Worm (Caenorhabditis elegans) whole organism, young adult: Measurements from ENCODE around the gene T09F3.4.

Source experiments
- B0035.1 ChIP-seq: sonication (generic microtip); optimal IDR thresholded peaks from 2 replicates; lab custom pipeline; 2016; ENCODE audit warnings: missing genetic modification characterization, mild to moderate bottlenecking, missing compliant biosample characterization, missing genotype, missing genetic modification reagents
- B0261.1 ChIP-seq: sonication (generic microtip); optimal IDR thresholded peaks from 2 replicates; lab custom pipeline; 2016; ENCODE audit warnings: mild to moderate bottlenecking, missing genetic modification characterization, moderate library complexity, missing compliant biosample characterization
- D2030.7 ChIP-seq: fragments of 200-800 bp; sonication (Bioruptor generic); IDR thresholded peaks from 2 replicates; pipeline ENCODE4 v1.3.6; 2022; ENCODE audit warnings: missing genetic modification reagents, missing genetic modification characterization, missing compliant biosample characterization
- F10E7.11 ChIP-seq: sonication (generic microtip); optimal IDR thresholded peaks from 2 replicates; lab custom pipeline; 2017; ENCODE audit warnings: mild to moderate bottlenecking, missing genetic modification characterization, moderate library complexity, missing compliant biosample characterization
- F33H1.4 ChIP-seq: fragments of 200-800 bp; sonication (Bioruptor generic); IDR thresholded peaks from 2 replicates; pipeline ENCODE4 v1.3.6; 2022; ENCODE audit warnings: missing genetic modification reagents, missing genetic modification characterization, missing compliant biosample characterization
- F57A8.1 ChIP-seq: fragments of 200-800 bp; sonication (Bioruptor generic); optimal IDR thresholded peaks from 2 replicates; lab custom pipeline; 2018; ENCODE audit warnings: mild to moderate bottlenecking, missing genetic modification characterization, moderate library complexity, missing compliant biosample characterization
- K11D2.4 ChIP-seq: fragments of 200-800 bp; sonication (Bioruptor generic); IDR thresholded peaks from 2 replicates; pipeline ENCODE4 v1.3.6; 2022; ENCODE audit warnings: missing genetic modification reagents, missing genetic modification characterization, missing compliant biosample characterization
- K12H6.12 ChIP-seq: fragments of 200-800 bp; sonication (Bioruptor generic); optimal IDR thresholded peaks from 2 replicates; lab custom pipeline; 2018; ENCODE audit warnings: mild to moderate bottlenecking, missing genetic modification characterization, missing compliant biosample characterization
- Y56A3A.18 ChIP-seq: fragments of 200-800 bp; sonication (Bioruptor generic); IDR thresholded peaks from 2 replicates; pipeline ENCODE4 v1.3.6; 2022; ENCODE audit warnings: missing genetic modification reagents, missing genetic modification characterization, missing compliant biosample characterization
- Y79H2A.3 ChIP-seq: fragments of 200-800 bp; sonication (Bioruptor generic); conservative IDR thresholded peaks from 2 replicates; pipeline ENCODE4 v1.3.6; 2022; ENCODE audit warnings: missing genetic modification reagents, missing genetic modification characterization, missing compliant biosample characterization
- ama-1 ChIP-seq, 3 experiments: fragments of 150-350 bp in 1 of 3; sonication (generic microtip) in 2 of 3; optimal IDR thresholded peaks; 2 replicates each; lab custom pipeline; 2014 to 2018; ENCODE audit warnings: missing biosample characterization in 2 of 3, missing genetic modification characterization in 2 of 3, missing genetic modification reagents in 2 of 3
- aptf-2 ChIP-seq: fragments of 200-800 bp; sonication (Bioruptor generic); conservative IDR thresholded peaks from 2 replicates; pipeline ENCODE4 v1.3.6; 2022; ENCODE audit warnings: missing genetic modification reagents, missing genetic modification characterization, missing compliant biosample characterization
- athp-1 ChIP-seq: sonication (generic microtip); optimal IDR thresholded peaks from 2 replicates; lab custom pipeline; 2017; ENCODE audit warnings: mild to moderate bottlenecking, missing genetic modification characterization, missing compliant biosample characterization
- attf-3 ChIP-seq: fragments of 200-800 bp; sonication (Bioruptor generic); conservative IDR thresholded peaks from 2 replicates; pipeline ENCODE4 v1.3.6; 2022; ENCODE audit warnings: missing genetic modification reagents, missing genetic modification characterization, missing compliant biosample characterization
- attf-5 ChIP-seq: fragments of 200-800 bp; sonication (Bioruptor generic); optimal IDR thresholded peaks from 2 replicates; lab custom pipeline; 2018; ENCODE audit warnings: mild to moderate bottlenecking, missing genetic modification characterization, missing compliant biosample characterization
- bed-1 ChIP-seq: fragments of 200-800 bp; sonication (Bioruptor generic); IDR thresholded peaks from 2 replicates; pipeline ENCODE4 v1.3.6; 2022; ENCODE audit warnings: missing genetic modification reagents, missing genetic modification characterization, missing compliant biosample characterization
- ccch-3 ChIP-seq: fragments of 200-800 bp; sonication (Bioruptor generic); optimal IDR thresholded peaks from 2 replicates; lab custom pipeline; 2018; ENCODE audit warnings: mild to moderate bottlenecking, missing genetic modification characterization, missing compliant biosample characterization
- cebp-1 ChIP-seq, 2 experiments: fragments of 200-800 bp in 1 of 2; sonication (Bioruptor generic) in 1 of 2; sonication (generic microtip) in 1 of 2; IDR thresholded peaks in 1 of 2; optimal IDR thresholded peaks in 1 of 2; 2 replicates each; pipeline versions ENCODE4 v1.3.6 to Lab custom; 2017 to 2022; ENCODE audit warnings: missing compliant biosample characterization in 2 of 2, missing genetic modification characterization in 2 of 2, mild to moderate bottlenecking in 1 of 2, missing genetic modification reagents in 1 of 2, moderate library complexity in 1 of 2
- ceh-100 ChIP-seq: fragments of 200-800 bp; sonication (Bioruptor generic); IDR thresholded peaks from 2 replicates; pipeline ENCODE4 v1.3.6; 2022; ENCODE audit warnings: missing genetic modification reagents, missing genetic modification characterization, missing compliant biosample characterization
- ceh-91 ChIP-seq: fragments of 200-800 bp; sonication (Bioruptor generic); IDR thresholded peaks from 2 replicates; pipeline ENCODE4 v1.3.6; 2022; ENCODE audit warnings: missing genetic modification reagents, missing genetic modification characterization, missing compliant biosample characterization
- dox-1 ChIP-seq: fragments of 200-800 bp; sonication (Bioruptor generic); IDR thresholded peaks from 2 replicates; pipeline ENCODE4 v1.3.6; 2022; ENCODE audit warnings: missing genetic modification reagents, missing genetic modification characterization, missing compliant biosample characterization
- dpl-1 ChIP-seq: fragments of 150-350 bp; optimal IDR thresholded peaks from 2 replicates; lab custom pipeline; 2014; ENCODE audit warnings: missing biosample characterization, missing genetic modification reagents, missing genetic modification characterization
- efl-1 ChIP-seq: fragments of 150-350 bp; optimal IDR thresholded peaks from 2 replicates; lab custom pipeline; 2014; ENCODE audit warnings: missing biosample characterization, missing genetic modification reagents, missing genetic modification characterization
- egrh-3 ChIP-seq: fragments of 200-800 bp; sonication (Bioruptor generic); IDR thresholded peaks from 2 replicates; pipeline ENCODE4 v1.3.6; 2022; ENCODE audit warnings: missing genetic modification reagents, missing genetic modification characterization, missing compliant biosample characterization
- ets-4 ChIP-seq: fragments of 200-800 bp; sonication (Bioruptor generic); optimal IDR thresholded peaks from 2 replicates; lab custom pipeline; 2018; ENCODE audit warnings: mild to moderate bottlenecking, missing genetic modification characterization, missing compliant biosample characterization
- him-1 ChIP-seq: sonication (generic microtip); optimal IDR thresholded peaks from 2 replicates; lab custom pipeline; 2016; ENCODE audit warnings: missing genotype, missing genetic modification reagents, missing genetic modification characterization, missing compliant biosample characterization
- hsf-1 ChIP-seq: fragments of 200-800 bp; sonication (Bioruptor generic); IDR thresholded peaks from 2 replicates; pipeline ENCODE4 v1.3.6; 2022; ENCODE audit warnings: missing genetic modification reagents, missing genetic modification characterization, missing compliant biosample characterization
- mes-4 ChIP-seq: sonication (generic microtip); optimal IDR thresholded peaks from 2 replicates; lab custom pipeline; 2016; ENCODE audit warnings: missing genotype, missing genetic modification characterization, missing compliant biosample characterization
- mxl-1 ChIP-seq: sonication (generic microtip); optimal IDR thresholded peaks from 2 replicates; lab custom pipeline; 2016; ENCODE audit warnings: missing genetic modification characterization, missing compliant biosample characterization
- nfya-1 ChIP-seq: sonication (generic microtip); optimal IDR thresholded peaks from 2 replicates; lab custom pipeline; 2017; ENCODE audit warnings: antibody characterized with exemption, missing compliant biosample characterization, missing genetic modification characterization, borderline replicate concordance; ENCODE audit not compliant: insufficient read depth
- nhr-80 ChIP-seq: sonication (generic microtip); optimal IDR thresholded peaks from 2 replicates; lab custom pipeline; 2016; ENCODE audit warnings: missing genetic modification characterization, missing compliant biosample characterization
- pbrm-1 ChIP-seq: fragments of 200-800 bp; sonication (Bioruptor generic); IDR thresholded peaks from 2 replicates; pipeline ENCODE4 v1.3.6; 2022; ENCODE audit warnings: missing genetic modification reagents, missing genetic modification characterization, missing compliant biosample characterization
- pha-4 ChIP-seq: fragments of 150-350 bp; sonication (generic microtip); optimal IDR thresholded peaks from 2 replicates; lab custom pipeline; 2014; ENCODE audit warnings: missing biosample characterization, missing genetic modification reagents, missing genetic modification characterization
- rcor-1 ChIP-seq: fragments of 200-800 bp; sonication (Bioruptor generic); IDR thresholded peaks from 2 replicates; pipeline ENCODE4 v1.3.6; 2022; ENCODE audit warnings: missing genetic modification reagents, missing genetic modification characterization, missing compliant biosample characterization
- rpc-1 ChIP-seq, 2 experiments: fragments of 150-350 bp in 1 of 2; sonication (generic microtip) in 1 of 2; optimal IDR thresholded peaks; 2 replicates each; lab custom pipeline; 2014 to 2018; ENCODE audit warnings: missing biosample characterization in 1 of 2, missing genetic modification characterization in 1 of 2, missing genetic modification reagents in 1 of 2, missing genotype in 1 of 2
- snpc-1.3 ChIP-seq: sonication (generic microtip); optimal IDR thresholded peaks from 2 replicates; lab custom pipeline; 2017; ENCODE audit warnings: missing genetic modification characterization, mild to moderate bottlenecking, missing compliant biosample characterization, antibody characterized with exemption, moderate library complexity, missing genotype, missing genetic modification reagents; ENCODE audit not compliant: insufficient read depth
- snpc-3.4 ChIP-seq: sonication (generic microtip); optimal IDR thresholded peaks from 2 replicates; lab custom pipeline; 2017; ENCODE audit warnings: missing genetic modification characterization, mild to moderate bottlenecking, missing compliant biosample characterization, antibody characterized with exemption, moderate library complexity, missing genotype, missing genetic modification reagents
- tlf-1 ChIP-seq: fragments of 200-800 bp; sonication (Bioruptor generic); optimal IDR thresholded peaks from 2 replicates; lab custom pipeline; 2018; ENCODE audit warnings: mild to moderate bottlenecking, missing genetic modification characterization, missing compliant biosample characterization
- zfh-2 ChIP-seq: fragments of 200-800 bp; sonication (Bioruptor generic); conservative IDR thresholded peaks from 2 replicates; pipeline ENCODE4 v1.3.6; 2022; ENCODE audit warnings: missing genetic modification reagents, missing genetic modification characterization, missing compliant biosample characterization
- ztf-25 ChIP-seq: fragments of 200-800 bp; sonication (Bioruptor generic); IDR thresholded peaks from 2 replicates; pipeline ENCODE4 v1.3.6; 2022; ENCODE audit warnings: missing genetic modification reagents, missing genetic modification characterization, missing compliant biosample characterization
- ztf-3 ChIP-seq: fragments of 200-800 bp; sonication (Bioruptor generic); optimal IDR thresholded peaks from 2 replicates; lab custom pipeline; 2018; ENCODE audit warnings: mild to moderate bottlenecking, missing genetic modification characterization, missing compliant biosample characterization

T09F3.4 gene

ce11 chrII:10382247-10382646, 13.3 kb upstream of the T09F3.4 start (continued):
- TF ChIP-seq cebp-1 (GFP tag; IDR thresholded peaks at IDR 0.05; lab: Robert Waterston, UW) (peak; percentile 31; the same call in 1 of the 2 replicates), cebp-1 (tag; optimal IDR thresholded peaks at IDR 0.05; lab: Kevin White, UChicago) (peak; percentile 67), nhr-80 (tag; lab: Kevin White, UChicago) (peak; percentile 70), K11D2.4 (GFP tag; lab: Robert Waterston, UW) (peak; percentile 41; the same call in 1 of the 2 replicates), ccch-3 (GFP tag; lab: Kevin White, UChicago) (no peak), ceh-100 (GFP tag; lab: Robert Waterston, UW) (no peak), F10E7.11 (tag; lab: Kevin White, UChicago) (no peak), F33H1.4 (no peak), Y79H2A.3 (no peak), D2030.7 (no peak), athp-1 (tag; lab: Kevin White, UChicago) (no peak), nfya-1 (tag; lab: Kevin White, UChicago) (no peak), aptf-2 (no peak), hsf-1 (GFP tag; lab: Robert Waterston, UW) (0 out of 2 replicates have a peak, but pooled peaks have one; percentile 39)

- TF ChIP-seq zfh-2 (peak; percentile 54; the same call in 1 of the 2 replicates), ceh-100 (GFP tag; lab: Robert Waterston, UW) (no peak), attf-3 (no peak), mes-4 (no peak), rpc-1 (optimal IDR thresholded peaks at IDR 0.05; lab: Kevin White, UChicago) (no peak), rpc-1 (tag; optimal IDR thresholded peaks at IDR 0.05; lab: Kevin White, UChicago) (no peak), ceh-91 (GFP tag; lab: Robert Waterston, UW) (no peak), cebp-1 (GFP tag; IDR thresholded peaks at IDR 0.05; lab: Robert Waterston, UW) (no peak), cebp-1 (tag; optimal IDR thresholded peaks at IDR 0.05; lab: Kevin White, UChicago) (peak; percentile 25), nhr-80 (tag; lab: Kevin White, UChicago) (peak; percentile 32)
Measured at ce11 chrII:10384680-10385383, 10.7 kb upstream of the T09F3.4 start, which contains the start of gene ztf-27. Gene ztf-27 (plus strand): TSS chrII:10385333.

ce11 chrII:10388041-10388706, 7.3 kb upstream of the T09F3.4 start:
- TF ChIP-seq pbrm-1 (GFP tag; lab: Robert Waterston, UW) (peak; percentile 23; the same call in 1 of the 2 replicates), ama-1 (optimal IDR thresholded peaks at IDR 0.05; lab: Kevin White, UChicago) (peak; percentile 44), ama-1 (GFP tag; optimal IDR thresholded peaks at IDR 0.05; lab: Kevin White, UChicago) (peak in 1 of 2 experiments; percentile 16), K12H6.12 (tag; lab: Kevin White, UChicago) (peak; percentile 32), egrh-3 (GFP tag; lab: Robert Waterston, UW) (no peak), tlf-1 (GFP tag; lab: Kevin White, UChicago) (peak; percentile 70), bed-1 (GFP tag; lab: Robert Waterston, UW) (no peak), dox-1 (GFP tag; lab: Robert Waterston, UW) (peak; percentile 79), B0035.1 (tag; lab: Kevin White, UChicago) (peak; percentile 11), ets-4 (GFP tag; lab: Kevin White, UChicago) (no peak), F57A8.1 (GFP tag; lab: Kevin White, UChicago) (no peak), ztf-25 (GFP tag; lab: Robert Waterston, UW) (no peak), mxl-1 (tag; lab: Kevin White, UChicago) (no peak), F33H1.4 (peak; percentile 51), ztf-3 (no peak), snpc-3.4 (tag; lab: Kevin White, UChicago) (peak; percentile 36), Y56A3A.18 (GFP tag; lab: Robert Waterston, UW) (no peak), attf-5 (GFP tag; lab: Kevin White, UChicago) (peak; percentile 82), Y79H2A.3 (no peak), efl-1 (GFP tag; lab: Kevin White, UChicago) (peak; percentile 2), hsf-1 (GFP tag; lab: Robert Waterston, UW) (no peak), dpl-1 (GFP tag; lab: Kevin White, UChicago) (peak; percentile 22), pha-4 (peak; percentile 54), him-1 (tag; lab: Kevin White, UChicago) (no peak), rcor-1 (GFP tag; lab: Robert Waterston, UW) (no peak; the same call in 1 of the 2 replicates), snpc-1.3 (tag; lab: Kevin White, UChicago) (peak; percentile 78), B0261.1 (tag; lab: Kevin White, UChicago) (no peak)
